Fruit fly (Drosophila melanogaster): Measurements from ENCODE around the gene CG34180.

Gene CG34180

dm6 chr2L:6062382-6063082 lies 2.2 kb downstream of the CG34180 start, which contains the start of the genes ND-51 and CG13994 (continued):
- TF ChIP-seq Gug (GFP tag; IDR thresholded peaks at IDR 0.05) (peak; percentile 65; the same call in 1 of the 2 replicates), spab (GFP tag; optimal IDR thresholded peaks at IDR 0.05) (peak; percentile 31), eg (GFP tag; IDR thresholded peaks at IDR 0.05) (peak; percentile 79), topi (GFP tag; optimal IDR thresholded peaks at IDR 0.05) (peak; percentile 73), CG11902 (GFP tag; optimal IDR thresholded peaks at IDR 0.05) (peak; percentile 61), lz (GFP tag; optimal IDR thresholded peaks at IDR 0.05) (peak; percentile 83), CG15336 (GFP tag; IDR thresholded peaks at IDR 0.05) (peak; percentile 55), Sox14 (GFP tag; optimal IDR thresholded peaks at IDR 0.05) (peak; percentile 88), CG9139 (GFP tag; optimal IDR thresholded peaks at IDR 0.05) (no peak), Ets21C (GFP tag; optimal IDR thresholded peaks at IDR 0.05) (peak; percentile 54), dac (GFP tag; optimal IDR thresholded peaks at IDR 0.05) (no peak), OdsH (GFP tag; optimal IDR thresholded peaks at IDR 0.05) (no peak), CG32006 (GFP tag; optimal IDR thresholded peaks at IDR 0.05) (peak; percentile 74), Eip93F (GFP tag; optimal IDR thresholded peaks at IDR 0.05) (no peak), Met (GFP tag; optimal IDR thresholded peaks at IDR 0.05) (no peak), fkh (GFP tag; optimal IDR thresholded peaks at IDR 0.05) (peak; percentile 98), Ets96B (tag; optimal IDR thresholded peaks at IDR 0.05) (peak; percentile 65), CG6854 (GFP tag; optimal IDR thresholded peaks at IDR 0.05) (no peak), esn (GFP tag; optimal IDR thresholded peaks at IDR 0.05) (peak; percentile 73), salr (GFP tag; optimal IDR thresholded peaks at IDR 0.05) (peak in 1 of 2 experiments; percentile 53), CG8632 (GFP tag; optimal IDR thresholded peaks at IDR 0.05) (peak; percentile 45), CG34406 (GFP tag; optimal IDR thresholded peaks at IDR 0.05) (peak; percentile 69), CG8119 (GFP tag; IDR thresholded peaks at IDR 0.05) (peak; percentile 49; the same call in 2 of the 3 replicates), CG3032 (tag; optimal IDR thresholded peaks at IDR 0.05) (peak; percentile 75), CG31627 (GFP tag; optimal IDR thresholded peaks at IDR 0.05) (peak; percentile 85), Lpt (GFP tag; optimal IDR thresholded peaks at IDR 0.05) (no peak), CG6163 (GFP tag; IDR thresholded peaks at IDR 0.05) (peak; percentile 78), pdm3 (GFP tag; optimal IDR thresholded peaks at IDR 0.05) (peak; percentile 80), cyc (GFP tag; optimal IDR thresholded peaks at IDR 0.05) (peak; percentile 81), ss (GFP tag; optimal IDR thresholded peaks at IDR 0.05) (no peak), CG10631 (GFP tag; optimal IDR thresholded peaks at IDR 0.05) (peak; percentile 67), CG4318 (GFP tag; optimal IDR thresholded peaks at IDR 0.05) (no peak), CG8319 (GFP tag; optimal IDR thresholded peaks at IDR 0.05) (peak; percentile 43), CG1621 (tag; optimal IDR thresholded peaks at IDR 0.05) (peak; percentile 62)

dm6 chr2L:6065823-6066222 lies 5.5 kb downstream of the CG34180 start, which contains the start of the genes Fbw5 and CG9147:
Gene Fbw5, minus strand, starts transcription at chr2L:6065953.
Gene CG9147, plus strand, starts transcription at chr2L:6065997.
- peak; percentile 99 to 100 for TF ChIP-seq ss (GFP tag; optimal IDR thresholded peaks at IDR 0.05)
- TF ChIP-seq fd85E (GFP tag; optimal IDR thresholded peaks at IDR 0.05): peak; percentile 97
- peak; percentile 99 for TF ChIP-seq CG8319 (GFP tag; optimal IDR thresholded peaks at IDR 0.05)
- peak; percentile 100 for TF ChIP-seq CG8632 (GFP tag; optimal IDR thresholded peaks at IDR 0.05)
- peak; percentile 99 for TF ChIP-seq Ets21C (GFP tag; optimal IDR thresholded peaks at IDR 0.05)
- TF ChIP-seq Eip93F (GFP tag; optimal IDR thresholded peaks at IDR 0.05): peak; percentile 99
- TF ChIP-seq Eip75B (GFP tag; optimal IDR thresholded peaks at IDR 0.05): peak; percentile 100
- TF ChIP-seq CG6792 (GFP tag; optimal IDR thresholded peaks at IDR 0.05): peak; percentile 100
- peak; percentile 100 for TF ChIP-seq Smox (GFP tag; optimal IDR thresholded peaks at IDR 0.05)
- peak; percentile 100 for TF ChIP-seq cyc (GFP tag; optimal IDR thresholded peaks at IDR 0.05)
- peak; percentile 100 for TF ChIP-seq CG8119 (GFP tag; IDR thresholded peaks at IDR 0.05)
- TF ChIP-seq dac (GFP tag; optimal IDR thresholded peaks at IDR 0.05): peak; percentile 99
- peak; percentile 97 for TF ChIP-seq CG6808 (GFP tag; optimal IDR thresholded peaks at IDR 0.05)
- peak; percentile 100 for TF ChIP-seq salr (GFP tag; optimal IDR thresholded peaks at IDR 0.05)
- TF ChIP-seq CG11294 (GFP tag; IDR thresholded peaks at IDR 0.05): peak; percentile 99
- TF ChIP-seq CG6276 (GFP tag; optimal IDR thresholded peaks at IDR 0.05): peak; percentile 99
- peak; percentile 100 for TF ChIP-seq CG31627 (GFP tag; optimal IDR thresholded peaks at IDR 0.05)
- peak; percentile 100 for TF ChIP-seq lz (GFP tag; optimal IDR thresholded peaks at IDR 0.05)
- TF ChIP-seq vri (GFP tag; optimal IDR thresholded peaks at IDR 0.05): peak; percentile 100
- TF ChIP-seq CG1621 (tag; optimal IDR thresholded peaks at IDR 0.05): peak; percentile 99
- TF ChIP-seq fd59A (GFP tag; optimal IDR thresholded peaks at IDR 0.05): peak; percentile 99
- peak; percentile 100 for TF ChIP-seq Hr4 (GFP tag; optimal IDR thresholded peaks at IDR 0.05)
- peak; percentile 100 for TF ChIP-seq svp (GFP tag)
- peak; percentile 100 for TF ChIP-seq OdsH (GFP tag; optimal IDR thresholded peaks at IDR 0.05)
- peak; percentile 100 for TF ChIP-seq net (GFP tag; optimal IDR thresholded peaks at IDR 0.05)
- TF ChIP-seq Met (GFP tag; optimal IDR thresholded peaks at IDR 0.05): peak; percentile 100
- TF ChIP-seq CG6163 (GFP tag; IDR thresholded peaks at IDR 0.05): peak; percentile 100
- peak; percentile 100 for TF ChIP-seq CG15336 (GFP tag; IDR thresholded peaks at IDR 0.05)
- peak; percentile 99 for TF ChIP-seq CG4318 (GFP tag; optimal IDR thresholded peaks at IDR 0.05)
- peak; percentile 99 for TF ChIP-seq CG16779 (tag; optimal IDR thresholded peaks at IDR 0.05)
- peak; percentile 100 for TF ChIP-seq esn (GFP tag; optimal IDR thresholded peaks at IDR 0.05)
